Fruit fly (Drosophila melanogaster) whole organism, embryonic: ENCODE measurements around the gene ss.

Experiments
- B-H2 ChIP-seq: fragments of 200-800 bp; sonication (Bioruptor generic); optimal IDR thresholded peaks from 2 replicates; lab custom pipeline; 2018; ENCODE audit warnings: missing biosample characterization, mild to moderate bottlenecking, missing genetic modification characterization
- BtbVII ChIP-seq: fragments of 200-800 bp; sonication (Bioruptor generic); optimal IDR thresholded peaks from 3 replicates; lab custom pipeline; 2017; ENCODE audit warnings: missing biosample characterization, mild to moderate bottlenecking, missing genetic modification characterization
- CG1024 ChIP-seq: fragments of 200-800 bp; sonication (Bioruptor generic); IDR thresholded peaks from 2 replicates; pipeline ENCODE4 v1.3.6; 2022; ENCODE audit warnings: missing biosample characterization, missing genetic modification characterization
- CG10462 ChIP-seq: fragments of 200-800 bp; sonication (Bioruptor generic); optimal IDR thresholded peaks from 2 replicates; lab custom pipeline; 2016; ENCODE audit warnings: missing biosample characterization, missing genetic modification characterization
- CG10959 ChIP-seq: fragments of 200-800 bp; sonication (Bioruptor generic); IDR thresholded peaks from 2 replicates; pipeline ENCODE4 v1.3.6; 2022; ENCODE audit warnings: missing biosample characterization, missing genetic modification characterization
- CG11723 ChIP-seq: fragments of 200-800 bp; sonication (Bioruptor generic); optimal IDR thresholded peaks from 2 replicates; lab custom pipeline; 2017; ENCODE audit warnings: missing biosample characterization, mild to moderate bottlenecking, missing genetic modification characterization
- CG12659 ChIP-seq: fragments of 200-800 bp; sonication (Bioruptor generic); optimal IDR thresholded peaks from 3 replicates; lab custom pipeline; 2017; ENCODE audit warnings: mild to moderate bottlenecking, missing biosample characterization, missing genetic modification reagents, missing genetic modification characterization
- CG17802 ChIP-seq: fragments of 200-800 bp; sonication (Bioruptor generic); optimal IDR thresholded peaks from 2 replicates; lab custom pipeline; 2018; ENCODE audit warnings: missing biosample characterization, mild to moderate bottlenecking, missing genetic modification characterization, moderate library complexity
- CG17829 ChIP-seq: fragments of 200-800 bp; optimal IDR thresholded peaks from 2 replicates; lab custom pipeline; 2019; ENCODE audit warnings: missing biosample characterization, mild to moderate bottlenecking, missing genetic modification characterization, moderate library complexity
- CG18619 ChIP-seq: fragments of 200-800 bp; sonication (Bioruptor generic); optimal IDR thresholded peaks from 3 replicates; lab custom pipeline; 2017; ENCODE audit warnings: missing biosample characterization, mild to moderate bottlenecking, missing genetic modification characterization
- CG2199 ChIP-seq: fragments of 200-800 bp; sonication (Bioruptor generic); IDR thresholded peaks from 3 replicates; pipeline ENCODE4 v1.3.6; 2022; ENCODE audit warnings: missing biosample characterization, missing genetic modification characterization
- CG32772 ChIP-seq: fragments of 200-800 bp; sonication (Bioruptor generic); IDR thresholded peaks from 2 replicates; pipeline ENCODE4 v1.3.6; 2022; ENCODE audit warnings: missing biosample characterization, missing genetic modification characterization
- CG3726 ChIP-seq: fragments of 200-800 bp; sonication (Bioruptor generic); IDR thresholded peaks from 3 replicates; pipeline ENCODE4, ENCODE4 v1.3.6; 2022; ENCODE audit warnings: missing biosample characterization, missing genetic modification characterization
- CG4404 ChIP-seq: fragments of 200-800 bp; sonication (Bioruptor generic); IDR thresholded peaks from 2 replicates; pipeline ENCODE4 v1.3.6; 2022; ENCODE audit warnings: missing biosample characterization, missing genetic modification characterization
- CG5180 ChIP-seq: fragments of 200-800 bp; sonication (Bioruptor generic); optimal IDR thresholded peaks from 3 replicates; lab custom pipeline; 2017; ENCODE audit warnings: missing biosample characterization, missing genetic modification characterization, mild to moderate bottlenecking, moderate library complexity, missing genetic modification reagents
- CG6791 ChIP-seq: fragments of 200-800 bp; sonication (Bioruptor generic); IDR thresholded peaks from 3 replicates; pipeline ENCODE4 v1.3.6; 2022; ENCODE audit warnings: missing biosample characterization, missing genetic modification characterization; ENCODE audit not compliant: partially characterized antibody
- CG6813 ChIP-seq: fragments of 200-800 bp; sonication (Bioruptor generic); optimal IDR thresholded peaks from 2 replicates; lab custom pipeline; 2017; ENCODE audit warnings: missing biosample characterization, missing genetic modification characterization, mild to moderate bottlenecking, moderate library complexity, missing genetic modification reagents
- CG7839 ChIP-seq: fragments of 200-800 bp; sonication (Bioruptor generic); optimal IDR thresholded peaks from 3 replicates; lab custom pipeline; 2018; ENCODE audit warnings: missing biosample characterization, mild to moderate bottlenecking, missing genetic modification characterization, moderate library complexity
- CG8290 ChIP-seq, 3 experiments: fragments of 200-800 bp; sonication (Bioruptor generic); optimal IDR thresholded peaks; 2 replicates each; lab custom pipeline; 2016 to 2019; ENCODE audit warnings: missing biosample characterization in 3 of 3, missing genetic modification characterization in 3 of 3, mild to moderate bottlenecking in 2 of 3, moderate library complexity in 1 of 3
- CG8359 ChIP-seq: fragments of 200-800 bp; sonication (Bioruptor generic); optimal IDR thresholded peaks from 2 replicates; lab custom pipeline; 2017; ENCODE audit warnings: missing biosample characterization, mild to moderate bottlenecking, missing genetic modification characterization, borderline replicate concordance
- Chrac-16 ChIP-seq: fragments of 200-800 bp; sonication (Bioruptor generic); optimal IDR thresholded peaks from 3 replicates; lab custom pipeline; 2016; ENCODE audit warnings: missing biosample characterization, missing genetic modification characterization
- Dll ChIP-seq: fragments of 200-800 bp; sonication (Bioruptor generic); IDR thresholded peaks from 4 replicates; pipeline ENCODE4 v1.3.6; 2022; ENCODE audit warnings: missing biosample characterization, missing genetic modification characterization; ENCODE audit not compliant: partially characterized antibody
- Elba2 ChIP-seq: fragments of 200-800 bp; sonication (Bioruptor generic); optimal IDR thresholded peaks from 3 replicates; lab custom pipeline; 2016; ENCODE audit warnings: missing biosample characterization, missing genetic modification characterization
- Fer2 ChIP-seq: fragments of 200-800 bp; sonication (Bioruptor generic); optimal IDR thresholded peaks from 2 replicates; lab custom pipeline; 2018; ENCODE audit warnings: missing biosample characterization, mild to moderate bottlenecking, missing genetic modification characterization, moderate library complexity
- Fer3 ChIP-seq: fragments of 200-800 bp; sonication (Bioruptor generic); optimal IDR thresholded peaks from 2 replicates; lab custom pipeline; 2018; ENCODE audit warnings: missing biosample characterization, mild to moderate bottlenecking, missing genetic modification characterization, moderate library complexity
- Gug ChIP-seq: fragments of 200-800 bp; sonication (Bioruptor generic); IDR thresholded peaks from 4 replicates; pipeline ENCODE4 v1.3.6; 2022; ENCODE audit warnings: missing biosample characterization, missing genetic modification characterization
- H2.0 ChIP-seq: fragments of 200-800 bp; sonication (Bioruptor generic); IDR thresholded peaks from 2 replicates; pipeline ENCODE4 v1.3.6; 2022; ENCODE audit warnings: missing biosample characterization, missing genetic modification characterization
- Lpt ChIP-seq: fragments of >200 bp; optimal IDR thresholded peaks from 2 replicates; lab custom pipeline; 2018; ENCODE audit warnings: missing biosample characterization, missing genetic modification characterization
- Nf-YB ChIP-seq: fragments of 200-800 bp; sonication (Bioruptor generic); optimal IDR thresholded peaks from 3 replicates; lab custom pipeline; 2019; ENCODE audit warnings: missing biosample characterization, mild to moderate bottlenecking, missing genetic modification characterization, moderate library complexity
- Rx ChIP-seq: fragments of 200-800 bp; sonication (Bioruptor generic); IDR thresholded peaks from 2 replicates; pipeline ENCODE4 v1.3.6; 2022; ENCODE audit warnings: missing biosample characterization, missing genetic modification characterization
- Scr ChIP-seq: fragments of 200-800 bp; sonication (Bioruptor generic); IDR thresholded peaks from 2 replicates; pipeline ENCODE4 v1.3.6; 2022; ENCODE audit warnings: missing biosample characterization, missing genetic modification characterization; ENCODE audit not compliant: partially characterized antibody
- Side ChIP-seq: fragments of 200-800 bp; sonication (Bioruptor generic); optimal IDR thresholded peaks from 2 replicates; lab custom pipeline; 2016; ENCODE audit warnings: missing biosample characterization, missing genetic modification characterization
- Sry-β ChIP-seq: fragments of 200-800 bp; sonication (Bioruptor generic); optimal IDR thresholded peaks from 2 replicates; lab custom pipeline; 2018; ENCODE audit warnings: missing biosample characterization, mild to moderate bottlenecking, missing genetic modification characterization, moderate library complexity
- Usf ChIP-seq: fragments of 200-800 bp; sonication (Bioruptor generic); optimal IDR thresholded peaks from 2 replicates; lab custom pipeline; 2017; ENCODE audit warnings: missing genotype, missing biosample characterization, missing genetic modification characterization
- bowl ChIP-seq: fragments of 200-800 bp; sonication (Bioruptor generic); IDR thresholded peaks from 2 replicates; pipeline ENCODE4 v1.3.6; 2022; ENCODE audit warnings: missing biosample characterization, missing genetic modification characterization
- crp ChIP-seq, 2 experiments: fragments of 200-800 bp; sonication (Bioruptor generic); optimal IDR thresholded peaks; 2 replicates in 1 of 2; 3 replicates in 1 of 2; lab custom pipeline; 2017; ENCODE audit warnings: missing biosample characterization in 2 of 2, missing genetic modification characterization in 2 of 2, mild to moderate bottlenecking in 1 of 2, moderate library complexity in 1 of 2
- cwo ChIP-seq: fragments of 200-800 bp; sonication (Bioruptor generic); optimal IDR thresholded peaks from 3 replicates; lab custom pipeline; 2017; ENCODE audit warnings: missing biosample characterization, missing genetic modification characterization, mild to moderate bottlenecking, moderate library complexity, missing genetic modification reagents
- dan ChIP-seq: fragments of 200-800 bp; sonication (Bioruptor generic); IDR thresholded peaks from 2 replicates; pipeline ENCODE4 v1.3.6; 2022; ENCODE audit warnings: missing biosample characterization, missing genetic modification characterization
- disco-r ChIP-seq: fragments of 200-800 bp; sonication (Bioruptor generic); optimal IDR thresholded peaks from 2 replicates; lab custom pipeline; 2016; ENCODE audit warnings: missing biosample characterization, missing genetic modification characterization
- eve ChIP-seq, 2 experiments: fragments of >200 bp; optimal IDR thresholded peaks; 2 replicates each; lab custom pipeline; 2017; ENCODE audit warnings: missing biosample characterization in 2 of 2, missing genetic modification characterization in 2 of 2
- gem ChIP-seq: fragments of 200-800 bp; sonication (Bioruptor generic); optimal IDR thresholded peaks from 2 replicates; lab custom pipeline; 2019; ENCODE audit warnings: missing biosample characterization, mild to moderate bottlenecking, missing genetic modification characterization, moderate library complexity
- h ChIP-seq: fragments of >200 bp; optimal IDR thresholded peaks from 2 replicates; lab custom pipeline; 2017
- ham ChIP-seq: fragments of 200-800 bp; sonication (Bioruptor generic); IDR thresholded peaks from 2 replicates; pipeline ENCODE4 v1.3.6; 2022; ENCODE audit warnings: missing biosample characterization, missing genetic modification characterization
- hb ChIP-seq: fragments of 200-800 bp; sonication (Bioruptor generic); IDR thresholded peaks from 3 replicates; pipeline ENCODE4 v1.3.6; 2022; ENCODE audit warnings: missing biosample characterization, missing genetic modification characterization; ENCODE audit not compliant: partially characterized antibody
- nerfin-1 ChIP-seq: fragments of 200-800 bp; sonication (Bioruptor generic); optimal IDR thresholded peaks from 3 replicates; lab custom pipeline; 2019; ENCODE audit warnings: missing biosample characterization, mild to moderate bottlenecking, missing genetic modification characterization, moderate library complexity
- org-1 ChIP-seq: fragments of 200-800 bp; sonication (Bioruptor generic); optimal IDR thresholded peaks from 2 replicates; lab custom pipeline; 2017; ENCODE audit warnings: missing biosample characterization, missing genetic modification characterization
- sd ChIP-seq: fragments of 200-800 bp; sonication (Bioruptor generic); optimal IDR thresholded peaks from 3 replicates; lab custom pipeline; 2018; ENCODE audit warnings: missing biosample characterization, mild to moderate bottlenecking, missing genetic modification characterization, moderate library complexity
- trem ChIP-seq: fragments of 200-800 bp; optimal IDR thresholded peaks from 3 replicates; lab custom pipeline; 2019; ENCODE audit warnings: missing biosample characterization, mild to moderate bottlenecking, missing genetic modification characterization, moderate library complexity
- wdn ChIP-seq: fragments of 200-800 bp; sonication (Bioruptor generic); IDR thresholded peaks from 2 replicates; pipeline ENCODE4 v1.3.6; 2022; ENCODE audit warnings: missing biosample characterization, missing genetic modification characterization

ss gene

DNA sequence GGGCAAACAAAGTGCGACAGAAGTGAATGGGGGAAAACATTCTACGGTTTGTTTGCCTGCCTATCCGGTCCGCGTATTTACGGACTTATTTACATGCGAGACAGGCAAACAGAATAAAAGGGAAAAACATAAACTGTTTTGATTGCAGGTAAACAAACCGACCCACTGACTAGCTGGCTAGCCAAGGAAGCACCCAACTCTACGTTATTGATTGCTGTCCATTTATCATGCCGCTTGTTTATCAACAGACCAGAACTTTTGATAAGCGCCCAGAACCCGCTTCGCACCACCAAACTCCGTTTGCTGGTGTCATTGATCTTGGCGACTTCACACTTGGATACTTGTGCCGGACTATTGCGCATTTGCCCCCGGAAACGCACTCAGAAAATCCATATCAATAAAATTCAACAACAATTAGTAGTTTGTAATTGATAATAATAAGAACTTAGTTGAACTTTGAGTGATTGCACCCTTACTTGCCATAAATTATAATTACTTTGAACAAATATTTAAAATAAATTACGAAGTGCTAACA, 71.6 kb downstream of the ss start (continued):
- TF ChIP-seq CG8290 (GFP tag; optimal IDR thresholded peaks at IDR 0.05; lab: Kevin White, UChicago) (peak; percentile 68), CG8290 (tag; optimal IDR thresholded peaks at IDR 0.05; lab: Kevin White, UChicago) (peak; percentile 91 to 93), CG12659 (GFP tag; lab: Kevin White, UChicago) (peak; percentile 74), Scr (GFP tag; lab: Robert Waterston, UW) (no peak), Gug (no peak), CG18619 (GFP tag; lab: Kevin White, UChicago) (peak; percentile 74), nerfin-1 (tag; lab: Kevin White, UChicago) (peak; percentile 67), Chrac-16 (GFP tag; lab: Kevin White, UChicago) (no peak), wdn (GFP tag; lab: Robert Waterston, UW) (peak; percentile 45; the same call in 1 of the 2 replicates), bowl (GFP tag; lab: Robert Waterston, UW) (no peak), Rx (GFP tag; lab: Robert Waterston, UW) (no peak), Nf-YB (GFP tag; lab: Kevin White, UChicago) (peak; percentile 42), CG17829 (tag; lab: Kevin White, UChicago) (no peak), CG6791 (GFP tag; lab: Robert Waterston, UW) (no peak), Dll (GFP tag; lab: Robert Waterston, UW) (no peak), Elba2 (GFP tag; lab: Kevin White, UChicago) (no peak), ham (GFP tag; lab: Robert Waterston, UW) (no peak), B-H2 (GFP tag; lab: Kevin White, UChicago) (peak; percentile 37), Fer2 (tag; lab: Kevin White, UChicago) (peak; percentile 50), h (lab: Kevin White, UChicago) (no peak), disco-r (no peak), Usf (peak; percentile 13), Side (GFP tag; lab: Kevin White, UChicago) (peak; percentile 47), CG17802 (no peak), CG7839 (tag; lab: Kevin White, UChicago) (peak; percentile 22), Fer3 (tag; lab: Kevin White, UChicago) (peak; percentile 39), CG10462 (peak; percentile 23), Lpt (GFP tag; lab: Kevin White, UChicago) (no peak), hb (GFP tag; lab: Robert Waterston, UW) (no peak), cwo (GFP tag; lab: Kevin White, UChicago) (peak; percentile 22), H2.0 (GFP tag; lab: Robert Waterston, UW) (no peak), Sry-β (GFP tag; lab: Kevin White, UChicago) (peak; percentile 37), CG1024 (GFP tag; lab: Robert Waterston, UW) (no peak; the same call in 1 of the 2 replicates), BtbVII (peak; percentile 41), CG10959 (GFP tag; lab: Robert Waterston, UW) (no peak), gem (tag; lab: Kevin White, UChicago) (peak; percentile 47), CG2199 (no peak), dan (no peak), eve (GFP tag; optimal IDR thresholded peaks at IDR 0.05; lab: Kevin White, UChicago) (no peak), trem (tag; lab: Kevin White, UChicago) (no peak), crp (GFP tag; optimal IDR thresholded peaks at IDR 0.05; lab: Kevin White, UChicago) (peak in 1 of 2 experiments; percentile 17), sd (peak; percentile 21), CG5180 (GFP tag; lab: Kevin White, UChicago) (peak; percentile 45), CG3726 (GFP tag; lab: Robert Waterston, UW) (peak; percentile 70; the same call in 2 of the 3 replicates), CG4404 (GFP tag; lab: Robert Waterston, UW) (no peak), CG11723 (GFP tag; lab: Kevin White, UChicago) (peak; percentile 77), org-1 (GFP tag; lab: Kevin White, UChicago) (peak; percentile 69), CG32772 (0 out of 2 replicates have a peak, but pooled peaks have one; percentile 21), CG6813 (peak; percentile 86), CG8359 (GFP tag; lab: Kevin White, UChicago) (peak; percentile 54)
